Worm (Caenorhabditis elegans) whole organism, midembryonic: Measurements from ENCODE around the gene ift-139.

Experiments used
- cog-1 ChIP-seq: sonication (generic microtip); optimal IDR thresholded peaks from 2 replicates; lab custom pipeline; 2016; ENCODE audit warnings: missing genetic modification characterization, missing compliant biosample characterization
- flt-1 ChIP-seq: fragments of 200-800 bp; sonication (Bioruptor generic); IDR thresholded peaks from 2 replicates; pipeline ENCODE4 v1.3.6; 2022; ENCODE audit warnings: missing genetic modification characterization, missing compliant biosample characterization
- klf-2 ChIP-seq: fragments of 200-800 bp; sonication (Bioruptor generic); conservative IDR thresholded peaks from 2 replicates; pipeline ENCODE4 v1.3.6; 2022; ENCODE audit warnings: missing genetic modification reagents, missing genetic modification characterization, missing compliant biosample characterization
- med-1 ChIP-seq: sonication (generic microtip); optimal IDR thresholded peaks from 2 replicates; lab custom pipeline; 2017; ENCODE audit warnings: missing genetic modification characterization, mild to moderate bottlenecking, missing compliant biosample characterization, antibody characterized with exemption, missing genetic modification reagents; ENCODE audit not compliant: insufficient read depth
- ref-1 ChIP-seq: fragments of 200-800 bp; sonication (Bioruptor generic); conservative IDR thresholded peaks from 2 replicates; pipeline ENCODE4 v1.3.6; 2022; ENCODE audit warnings: missing genetic modification reagents, missing genetic modification characterization, missing compliant biosample characterization
- ztf-23 ChIP-seq: fragments of 200-800 bp; sonication (Bioruptor generic); IDR thresholded peaks from 2 replicates; pipeline ENCODE4 v1.3.6; 2022; ENCODE audit warnings: missing genetic modification reagents, missing genetic modification characterization, missing compliant biosample characterization
- ztf-29 ChIP-seq: fragments of 200-800 bp; sonication (Bioruptor generic); IDR thresholded peaks from 2 replicates; pipeline ENCODE4 v1.3.6; 2022; ENCODE audit warnings: missing genetic modification reagents, missing genetic modification characterization, missing compliant biosample characterization

DNA sequence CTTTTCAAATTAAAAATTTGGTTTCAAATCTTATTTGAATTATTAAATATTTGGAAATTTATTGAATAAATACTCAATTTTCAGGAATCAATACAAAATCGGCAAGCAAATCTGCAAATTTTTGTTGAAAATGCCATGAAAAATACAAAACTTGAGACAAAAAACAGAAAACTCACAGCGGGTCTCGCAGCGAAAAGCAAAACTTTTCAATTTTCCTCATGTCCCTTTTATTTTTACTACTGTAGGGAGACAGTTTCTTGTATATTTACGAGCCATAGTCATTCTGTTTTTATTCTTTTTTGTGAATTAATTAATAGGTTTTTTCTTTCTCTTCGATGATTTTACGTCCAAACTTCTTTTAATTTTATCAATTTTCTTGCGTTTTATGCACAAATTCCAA lies 50.8 kb downstream of the ift-139 start:
- TF ChIP-seq ref-1 (GFP tag; lab: Robert Waterston, UW) = no peak
- no peak for TF ChIP-seq ztf-23 (GFP tag; lab: Robert Waterston, UW)
- TF ChIP-seq flt-1 (GFP tag; lab: Robert Waterston, UW) = no peak
- TF ChIP-seq med-1 (GFP tag; lab: Kevin White, UChicago) = no peak
- TF ChIP-seq ztf-29 = no peak
- TF ChIP-seq klf-2 (GFP tag; lab: Robert Waterston, UW) = no peak
- TF ChIP-seq cog-1 = no peak
